Worm (Caenorhabditis elegans) whole organism, early embryonic: ENCODE data around the gene cyy-1.

Experiments used
- B0310.2 ChIP-seq: sonication (generic microtip); optimal IDR thresholded peaks from 2 replicates; lab custom pipeline; 2016; ENCODE audit warnings: mild to moderate bottlenecking, missing genetic modification characterization, missing compliant biosample characterization
- ama-1 ChIP-seq: fragments of 150-350 bp; optimal IDR thresholded peaks from 2 replicates; lab custom pipeline; 2014
- ceh-36 ChIP-seq: sonication (generic microtip); optimal IDR thresholded peaks from 2 replicates; lab custom pipeline; 2016; ENCODE audit warnings: missing genetic modification characterization, inconsistent platforms, missing compliant biosample characterization
- ets-7 ChIP-seq: sonication (generic microtip); optimal IDR thresholded peaks from 2 replicates; lab custom pipeline; 2016; ENCODE audit warnings: missing genotype, missing genetic modification characterization, missing compliant biosample characterization
- flt-1 ChIP-seq: fragments of 200-800 bp; sonication (Bioruptor generic); IDR thresholded peaks from 2 replicates; pipeline ENCODE4 v1.3.6; 2022; ENCODE audit warnings: missing genetic modification characterization, missing compliant biosample characterization
- tbx-37 ChIP-seq: fragments of 200-800 bp; sonication (Bioruptor generic); conservative IDR thresholded peaks from 2 replicates; pipeline ENCODE4 v1.3.6; 2022; ENCODE audit warnings: missing genetic modification reagents, missing genetic modification characterization, missing compliant biosample characterization

- TF ChIP-seq ceh-36 (tag; lab: Kevin White, UChicago) (no peak), ets-7 (no peak), tbx-37 (GFP tag; lab: Robert Waterston, UW) (no peak), ama-1 (no peak), B0310.2 (no peak), flt-1 (GFP tag; lab: Robert Waterston, UW) (no peak)
Measured at ce11 chrIII:8429497-8429896, 23.8 kb downstream of the cyy-1 start.
